Fruit fly (Drosophila melanogaster): ENCODE results near the gene RPA1.

dm6 chr3R:8277494-8278293, 13.4 kb upstream of the RPA1 start, which contains the start of gene ato:
- TF ChIP-seq CTCF (optimal IDR thresholded peaks at IDR 0.05) (no peak), CG8478 (optimal IDR thresholded peaks at IDR 0.05) (no peak)

All from S2 (cell line).